Fruit fly (Drosophila melanogaster) Kc167 (cell line): ENCODE measurements around the gene GNBP2.

Experiments used
- Myc ChIP-seq: fragments of >200 bp; optimal IDR thresholded peaks from 2 replicates; lab custom pipeline; 2017; ENCODE audit warnings: missing external identifiers
- h ChIP-seq: fragments of >200 bp; optimal IDR thresholded peaks from 3 replicates; lab custom pipeline; 2018; ENCODE audit warnings: missing external identifiers
- insv ChIP-seq: fragments of >200 bp; optimal IDR thresholded peaks from 3 replicates; lab custom pipeline; 2018; ENCODE audit warnings: missing external identifiers
- psq ChIP-seq: fragments of >200 bp; optimal IDR thresholded peaks from 2 replicates; lab custom pipeline; 2017; ENCODE audit warnings: missing external identifiers
- ttk ChIP-seq: sonication (Bioruptor generic); optimal IDR thresholded peaks from 2 replicates; lab custom pipeline; 2017; ENCODE audit warnings: missing external identifiers

DNA sequence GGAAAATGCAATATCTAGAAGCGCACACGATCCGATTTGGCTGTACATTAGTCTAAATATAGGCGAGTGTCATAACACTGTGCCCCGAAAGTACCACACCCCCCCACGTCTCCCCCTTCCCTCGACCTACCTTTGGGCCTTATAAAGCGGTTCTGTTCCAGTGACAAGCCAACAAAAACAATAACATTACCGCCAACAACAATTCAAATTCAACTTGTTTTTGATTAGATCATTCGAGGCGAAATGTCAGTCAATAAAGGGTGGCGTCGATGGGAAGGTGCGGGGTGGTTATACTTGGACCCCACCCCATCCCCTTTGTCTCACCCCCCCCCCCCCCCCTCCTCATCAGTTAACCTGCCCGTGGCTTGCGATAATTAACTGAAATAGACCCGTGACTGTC lies 42.1 kb downstream of the GNBP2 start:
- no peak for TF ChIP-seq Myc
- no peak for TF ChIP-seq psq (lab: Kevin White, UChicago)
- no peak for TF ChIP-seq insv (lab: Kevin White, UChicago)
- TF ChIP-seq ttk (lab: Kevin White, UChicago) = no peak
- no peak for TF ChIP-seq h (lab: Kevin White, UChicago)
